Worm (Caenorhabditis elegans) whole organism, L2 larva: ENCODE data around the gene T28F3.8.

Experiments
- ZK546.5 ChIP-seq: sonication (generic microtip); optimal IDR thresholded peaks from 2 replicates; lab custom pipeline; 2017; ENCODE audit warnings: missing biosample characterization, missing genetic modification characterization
- elt-3 ChIP-seq: sonication (generic microtip); optimal IDR thresholded peaks from 2 replicates; lab custom pipeline; 2017; ENCODE audit warnings: missing biosample characterization, missing genetic modification characterization
- lin-39 ChIP-seq: fragments of 150-350 bp; optimal IDR thresholded peaks from 2 replicates; lab custom pipeline; 2014; ENCODE audit warnings: missing biosample characterization, missing genetic modification reagents, missing genetic modification characterization
- nhr-12 ChIP-seq: fragments of 150-350 bp; optimal IDR thresholded peaks from 2 replicates; lab custom pipeline; 2014; ENCODE audit warnings: missing biosample characterization, missing genetic modification characterization
- snpc-4 ChIP-seq: fragments of 150-350 bp; optimal IDR thresholded peaks from 2 replicates; lab custom pipeline; 2014; ENCODE audit warnings: missing biosample characterization, missing genetic modification characterization
- unc-39 ChIP-seq: fragments of 150-350 bp; optimal IDR thresholded peaks from 2 replicates; lab custom pipeline; 2014; ENCODE audit warnings: missing biosample characterization, missing genetic modification characterization
- unc-62 ChIP-seq: fragments of 150-350 bp; optimal IDR thresholded peaks from 2 replicates; lab custom pipeline; 2014; ENCODE audit warnings: missing biosample characterization, missing genetic modification reagents, missing genetic modification characterization
- zag-1 ChIP-seq: fragments of 150-350 bp; optimal IDR thresholded peaks from 2 replicates; lab custom pipeline; 2014; ENCODE audit warnings: missing biosample characterization, missing genetic modification characterization

DNA sequence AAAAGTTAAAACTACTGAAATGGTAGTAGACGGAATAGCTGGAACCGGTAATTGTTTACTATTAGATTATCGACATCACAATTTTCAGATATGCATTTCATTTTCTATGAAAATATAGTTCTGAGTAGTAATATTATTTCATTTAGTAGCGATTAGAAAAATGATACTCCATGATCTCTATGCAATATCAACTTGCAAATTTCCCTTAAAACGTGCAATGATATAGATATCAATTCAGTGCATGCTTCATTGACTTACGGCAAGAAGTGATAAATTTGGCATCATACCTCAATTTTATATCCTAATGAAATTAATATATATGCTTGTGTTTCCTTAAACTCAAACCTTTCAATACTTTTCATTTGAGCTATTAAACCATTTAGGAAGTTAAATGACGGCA, 35.5 kb upstream of the T28F3.8 start, which contains the start of gene C49C3.21:
- no peak for TF ChIP-seq snpc-4 (tag; lab: Kevin White, UChicago)
- TF ChIP-seq zag-1 (tag; lab: Kevin White, UChicago) = no peak
- TF ChIP-seq lin-39 (tag; lab: Kevin White, UChicago) = no peak
- no peak for TF ChIP-seq nhr-12 (tag; lab: Kevin White, UChicago)
- no peak for TF ChIP-seq elt-3 (tag; lab: Kevin White, UChicago)
- TF ChIP-seq unc-62 (GFP tag; lab: Kevin White, UChicago) = no peak
- TF ChIP-seq ZK546.5 (tag; lab: Kevin White, UChicago) = no peak
- TF ChIP-seq unc-39 (tag; lab: Kevin White, UChicago) = no peak
